Worm (Caenorhabditis elegans): ENCODE results near the gene F17E9.4.

The F17E9.4 gene

DNA sequence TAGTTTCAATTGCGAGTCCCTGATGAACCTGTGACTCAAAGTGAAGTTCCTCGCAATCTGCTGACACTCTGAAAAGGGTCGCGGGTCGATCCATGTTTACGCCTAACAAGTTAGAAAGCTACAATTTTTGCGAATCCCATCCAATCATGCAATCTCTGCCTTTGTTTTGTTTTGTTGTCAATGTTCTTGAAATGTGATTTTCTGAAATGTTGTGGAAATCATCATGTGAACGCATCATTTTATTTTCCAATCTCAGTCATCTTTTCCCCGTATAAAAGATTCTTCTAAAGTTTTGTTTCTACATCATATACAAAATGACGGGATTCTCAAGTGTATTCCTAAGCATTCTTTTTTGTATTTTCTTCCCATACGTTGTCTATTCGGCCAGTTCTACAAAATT is at the start of gene F17E9.4:
TSS of gene F17E9.4 (plus strand) at position 301 of the 400 bp plus-strand sequence.
- TF ChIP-seq B0310.2 (tag; optimal IDR thresholded peaks at IDR 0.05): no peak
- TF ChIP-seq ama-1 (optimal IDR thresholded peaks at IDR 0.05): no peak
- no peak for TF ChIP-seq aly-1 (tag; optimal IDR thresholded peaks at IDR 0.05)
- TF ChIP-seq scrt-1 (GFP tag; IDR thresholded peaks at IDR 0.05): no peak
- TF ChIP-seq hmg-4 (GFP tag; optimal IDR thresholded peaks at IDR 0.05): no peak
- TF ChIP-seq sea-1 (GFP tag; conservative IDR thresholded peaks at IDR 0.05): no peak
- TF ChIP-seq tra-4 (tag; optimal IDR thresholded peaks at IDR 0.05): no peak
- TF ChIP-seq hnd-1 (tag; optimal IDR thresholded peaks at IDR 0.05): no peak
- TF ChIP-seq ceh-36 (tag; optimal IDR thresholded peaks at IDR 0.05): no peak
- no peak for TF ChIP-seq flt-1 (GFP tag; IDR thresholded peaks at IDR 0.05)
- TF ChIP-seq tbx-37 (GFP tag; conservative IDR thresholded peaks at IDR 0.05): no peak
- no peak for TF ChIP-seq tbx-11 (GFP tag; IDR thresholded peaks at IDR 0.05)
- TF ChIP-seq F13C5.2 (tag; optimal IDR thresholded peaks at IDR 0.05): no peak

DNA sequence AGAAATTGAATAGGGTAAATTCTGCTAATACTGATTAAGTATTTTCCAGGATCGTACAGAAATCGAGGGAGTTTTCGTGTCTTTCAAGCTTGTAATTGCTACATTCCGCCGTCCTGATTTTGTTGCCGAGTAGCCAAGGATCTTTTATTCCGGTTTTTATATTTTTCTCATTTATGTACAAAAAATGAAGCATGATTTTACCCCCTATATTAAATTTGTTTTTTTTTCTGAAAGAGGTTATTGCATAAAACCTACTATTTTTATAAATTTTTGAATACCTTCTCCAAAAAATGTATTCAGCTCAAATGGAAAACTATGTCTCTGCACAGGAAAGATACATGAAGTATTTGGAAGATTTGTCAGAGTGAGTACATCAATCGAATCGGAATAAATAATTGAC is 48.5 kb upstream of the F17E9.4 start, which contains the start of gene F35H10.6:
TSS of gene F35H10.6 (plus strand) at position 301 of the 400 bp plus-strand sequence.
- TF ChIP-seq hmg-4 (GFP tag; optimal IDR thresholded peaks at IDR 0.05) (no peak), aly-1 (tag; optimal IDR thresholded peaks at IDR 0.05) (no peak), tbx-37 (GFP tag; conservative IDR thresholded peaks at IDR 0.05) (no peak), ceh-36 (tag; optimal IDR thresholded peaks at IDR 0.05) (no peak), tra-4 (tag; optimal IDR thresholded peaks at IDR 0.05) (no peak), B0310.2 (tag; optimal IDR thresholded peaks at IDR 0.05) (no peak), tbx-11 (GFP tag; IDR thresholded peaks at IDR 0.05) (no peak), F13C5.2 (tag; optimal IDR thresholded peaks at IDR 0.05) (no peak), hmbx-1 (tag; optimal IDR thresholded peaks at IDR 0.05) (no peak), sea-1 (GFP tag; conservative IDR thresholded peaks at IDR 0.05) (no peak), pes-1 (GFP tag; IDR thresholded peaks at IDR 0.05) (no peak), ets-7 (tag; optimal IDR thresholded peaks at IDR 0.05) (no peak), hnd-1 (tag; optimal IDR thresholded peaks at IDR 0.05) (no peak), flt-1 (GFP tag; IDR thresholded peaks at IDR 0.05) (no peak), ceh-13 (GFP tag; optimal IDR thresholded peaks at IDR 0.05) (no peak)

DNA sequence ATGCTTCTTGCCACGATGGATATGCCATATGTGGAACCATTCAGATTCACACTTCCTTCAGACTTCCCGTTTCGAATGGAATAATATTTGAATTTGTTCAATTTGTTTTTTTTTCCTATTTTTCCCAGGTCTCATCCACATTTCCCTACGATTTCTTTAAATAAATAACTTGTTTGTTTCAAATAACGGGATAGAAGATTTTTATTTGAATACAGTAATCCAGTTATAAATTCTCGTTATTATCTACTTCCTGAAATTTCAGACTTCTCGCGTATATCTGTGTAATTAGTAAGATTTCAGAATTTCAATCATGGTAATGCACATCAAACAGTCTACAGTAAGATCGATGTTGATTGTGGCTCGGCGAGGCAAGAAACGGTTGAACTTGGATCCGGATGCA is 47.7 kb upstream of the F17E9.4 start, which contains the start of gene F35H10.5:
TSS of gene F35H10.5 (plus strand) at position 301 of the 400 bp plus-strand sequence.
- TF ChIP-seq tbx-11 (GFP tag; IDR thresholded peaks at IDR 0.05) (no peak), B0310.2 (tag; optimal IDR thresholded peaks at IDR 0.05) (no peak), hmg-4 (GFP tag; optimal IDR thresholded peaks at IDR 0.05) (no peak), flt-1 (GFP tag; IDR thresholded peaks at IDR 0.05) (no peak), tbx-37 (GFP tag; conservative IDR thresholded peaks at IDR 0.05) (no peak), pes-1 (GFP tag; IDR thresholded peaks at IDR 0.05) (no peak), ceh-36 (tag; optimal IDR thresholded peaks at IDR 0.05) (no peak), hmbx-1 (tag; optimal IDR thresholded peaks at IDR 0.05) (no peak), scrt-1 (GFP tag; IDR thresholded peaks at IDR 0.05) (no peak), ets-7 (tag; optimal IDR thresholded peaks at IDR 0.05) (no peak), ceh-13 (GFP tag; optimal IDR thresholded peaks at IDR 0.05) (no peak), aly-1 (tag; optimal IDR thresholded peaks at IDR 0.05) (no peak), tra-4 (tag; optimal IDR thresholded peaks at IDR 0.05) (no peak)

DNA sequence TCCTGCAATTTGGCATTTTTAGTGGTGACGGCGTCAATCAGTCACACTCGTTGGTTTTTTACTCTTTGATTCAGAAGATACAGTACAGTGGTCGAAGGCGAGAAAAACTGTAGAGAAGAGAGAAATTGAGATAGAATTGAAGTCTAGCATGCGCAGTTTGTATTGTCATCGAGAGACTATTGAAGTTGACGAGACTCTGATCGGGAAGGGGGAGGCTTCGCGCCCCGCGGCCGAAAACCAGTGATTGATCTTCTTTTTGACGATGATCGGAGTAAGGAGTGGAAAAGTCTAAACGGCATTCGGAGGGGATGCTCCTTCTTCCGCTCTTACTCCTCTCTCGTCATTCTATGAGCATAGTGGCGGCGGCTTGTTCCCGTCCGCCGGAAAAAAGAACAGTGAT is 46.2 kb upstream of the F17E9.4 start:
- TF ChIP-seq ama-1 (optimal IDR thresholded peaks at IDR 0.05): no peak
- no peak for TF ChIP-seq ceh-36 (tag; optimal IDR thresholded peaks at IDR 0.05)
- no peak for TF ChIP-seq pes-1 (GFP tag; IDR thresholded peaks at IDR 0.05)
- no peak for TF ChIP-seq hmg-4 (GFP tag; optimal IDR thresholded peaks at IDR 0.05)
- no peak for TF ChIP-seq flt-1 (GFP tag; IDR thresholded peaks at IDR 0.05)
- TF ChIP-seq tbx-37 (GFP tag; conservative IDR thresholded peaks at IDR 0.05): no peak
- no peak for TF ChIP-seq sea-1 (GFP tag; conservative IDR thresholded peaks at IDR 0.05)
- TF ChIP-seq hnd-1 (tag; optimal IDR thresholded peaks at IDR 0.05): no peak
- no peak for TF ChIP-seq B0310.2 (tag; optimal IDR thresholded peaks at IDR 0.05)
- TF ChIP-seq scrt-1 (GFP tag; IDR thresholded peaks at IDR 0.05): no peak
- no peak for TF ChIP-seq hmbx-1 (tag; optimal IDR thresholded peaks at IDR 0.05)
- no peak for TF ChIP-seq tra-4 (tag; optimal IDR thresholded peaks at IDR 0.05)
- TF ChIP-seq ceh-13 (GFP tag; optimal IDR thresholded peaks at IDR 0.05): no peak
- no peak for TF ChIP-seq ets-7 (tag; optimal IDR thresholded peaks at IDR 0.05)
- TF ChIP-seq aly-1 (tag; optimal IDR thresholded peaks at IDR 0.05): no peak
- TF ChIP-seq F13C5.2 (tag; optimal IDR thresholded peaks at IDR 0.05): no peak

DNA sequence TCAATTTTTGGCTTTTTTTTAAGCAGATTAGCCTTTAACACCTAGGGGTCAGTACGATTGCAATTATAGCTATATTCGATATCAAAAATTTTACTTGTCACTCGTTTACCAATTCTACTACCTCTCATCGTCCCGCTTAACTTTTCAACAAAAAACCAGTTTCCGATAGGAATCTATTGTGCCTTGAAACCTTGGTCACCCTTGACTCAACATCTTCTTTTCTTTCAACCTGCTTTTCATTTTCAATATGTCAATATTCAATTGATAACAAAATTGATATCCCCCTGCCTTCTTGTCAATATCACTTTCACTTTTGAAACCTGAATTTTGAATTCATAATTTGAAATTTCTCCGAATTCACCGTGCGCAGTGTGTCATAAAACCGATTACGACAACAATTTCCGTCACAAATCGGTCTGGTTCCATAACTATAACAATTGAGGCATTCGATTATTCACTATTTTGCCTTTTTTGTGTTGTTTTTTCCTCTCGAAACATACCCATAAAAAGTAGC is 45.5 kb upstream of the F17E9.4 start:
- TF ChIP-seq scrt-1 (GFP tag; IDR thresholded peaks at IDR 0.05) (no peak), sea-1 (GFP tag; conservative IDR thresholded peaks at IDR 0.05) (no peak), aly-1 (tag; optimal IDR thresholded peaks at IDR 0.05) (no peak), flt-1 (GFP tag; IDR thresholded peaks at IDR 0.05) (no peak), pes-1 (GFP tag; IDR thresholded peaks at IDR 0.05) (no peak), ceh-13 (GFP tag; optimal IDR thresholded peaks at IDR 0.05) (no peak), hmbx-1 (tag; optimal IDR thresholded peaks at IDR 0.05) (no peak), F13C5.2 (tag; optimal IDR thresholded peaks at IDR 0.05) (no peak), tbx-11 (GFP tag; IDR thresholded peaks at IDR 0.05) (no peak), tbx-37 (GFP tag; conservative IDR thresholded peaks at IDR 0.05) (no peak), hnd-1 (tag; optimal IDR thresholded peaks at IDR 0.05) (no peak), tra-4 (tag; optimal IDR thresholded peaks at IDR 0.05) (no peak), hmg-4 (GFP tag; optimal IDR thresholded peaks at IDR 0.05) (no peak), ets-7 (tag; optimal IDR thresholded peaks at IDR 0.05) (no peak), ama-1 (optimal IDR thresholded peaks at IDR 0.05) (no peak), ceh-36 (tag; optimal IDR thresholded peaks at IDR 0.05) (no peak)

DNA sequence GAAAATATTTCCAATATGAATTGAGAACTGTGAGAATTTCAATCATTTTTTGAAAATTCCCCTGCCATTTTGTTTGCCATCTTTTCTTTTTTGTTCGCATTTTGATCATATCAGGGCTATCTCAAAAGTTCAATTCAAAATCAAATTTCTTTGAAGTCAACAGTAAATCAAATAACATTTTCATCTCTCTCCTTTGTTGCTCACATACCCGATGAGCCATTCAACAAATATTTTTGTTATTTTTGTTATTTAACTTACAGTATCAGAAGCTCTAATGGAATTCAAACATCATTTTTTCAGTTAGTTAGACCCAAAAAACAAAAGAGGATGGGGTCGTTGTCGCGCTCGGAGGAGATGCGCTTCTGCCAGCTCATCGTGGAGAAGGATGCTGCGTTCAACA is 44.5 kb upstream of the F17E9.4 start, which contains the start of gene vha-5:
TSS of gene vha-5 (plus strand) at position 301 of the 400 bp plus-strand sequence.
- TF ChIP-seq ceh-36 (tag; optimal IDR thresholded peaks at IDR 0.05) (no peak), B0310.2 (tag; optimal IDR thresholded peaks at IDR 0.05) (no peak), ama-1 (optimal IDR thresholded peaks at IDR 0.05) (no peak), F13C5.2 (tag; optimal IDR thresholded peaks at IDR 0.05) (no peak), hmg-4 (GFP tag; optimal IDR thresholded peaks at IDR 0.05) (no peak), tbx-11 (GFP tag; IDR thresholded peaks at IDR 0.05) (no peak), scrt-1 (GFP tag; IDR thresholded peaks at IDR 0.05) (no peak), tra-4 (tag; optimal IDR thresholded peaks at IDR 0.05) (no peak), pes-1 (GFP tag; IDR thresholded peaks at IDR 0.05) (no peak), tbx-37 (GFP tag; conservative IDR thresholded peaks at IDR 0.05) (no peak), hmbx-1 (tag; optimal IDR thresholded peaks at IDR 0.05) (no peak), hnd-1 (tag; optimal IDR thresholded peaks at IDR 0.05) (no peak)

DNA sequence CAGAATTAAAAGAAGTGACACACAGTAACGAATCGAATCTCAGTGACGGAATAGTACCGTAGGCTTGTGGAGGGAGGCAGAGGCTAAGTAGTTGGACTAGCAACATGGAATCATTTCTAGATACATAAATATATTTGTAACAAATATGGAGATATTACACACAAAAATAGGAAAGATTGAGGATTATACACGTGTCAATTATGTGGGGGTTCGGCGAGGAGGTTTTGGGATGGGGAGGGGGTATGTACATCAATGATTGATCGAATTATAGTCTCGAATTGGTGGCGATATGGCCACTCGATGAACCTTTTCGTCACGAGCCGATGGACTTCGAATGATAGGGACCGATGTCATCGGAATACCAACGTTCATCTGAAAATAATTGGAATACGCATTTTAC is 40.8 kb upstream of the F17E9.4 start:
- TF ChIP-seq tbx-37 (GFP tag; conservative IDR thresholded peaks at IDR 0.05): no peak
- no peak for TF ChIP-seq ama-1 (optimal IDR thresholded peaks at IDR 0.05)
- no peak for TF ChIP-seq sea-1 (GFP tag; conservative IDR thresholded peaks at IDR 0.05)
- no peak for TF ChIP-seq hmg-4 (GFP tag; optimal IDR thresholded peaks at IDR 0.05)
- TF ChIP-seq F13C5.2 (tag; optimal IDR thresholded peaks at IDR 0.05): no peak
- no peak for TF ChIP-seq ets-7 (tag; optimal IDR thresholded peaks at IDR 0.05)
- TF ChIP-seq B0310.2 (tag; optimal IDR thresholded peaks at IDR 0.05): no peak
- no peak for TF ChIP-seq tra-4 (tag; optimal IDR thresholded peaks at IDR 0.05)
- TF ChIP-seq ceh-13 (GFP tag; optimal IDR thresholded peaks at IDR 0.05): no peak
